Fruit fly (Drosophila melanogaster): ENCODE measurements around the gene Uros2.

DNA sequence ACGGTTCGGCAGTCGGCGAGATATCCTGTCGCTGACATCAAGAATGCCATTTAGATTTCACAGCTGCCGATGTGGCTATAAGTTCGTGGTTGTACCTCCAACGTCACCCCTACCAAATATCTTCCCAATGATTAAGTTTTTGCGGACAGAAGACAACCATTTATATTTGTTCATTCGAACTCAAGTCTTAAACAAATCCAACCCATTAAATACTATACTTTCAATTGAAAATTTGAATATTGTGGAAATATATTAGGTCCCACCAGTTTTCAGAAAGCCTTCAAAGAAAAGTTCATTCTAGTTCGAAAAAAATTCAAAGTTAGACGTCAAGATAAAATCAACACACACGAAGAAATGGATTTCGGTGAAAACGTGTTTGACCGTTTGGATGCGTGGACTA lies 25.5 kb upstream of the Uros2 start, which contains the start of gene CG12784:
- no peak for TF ChIP-seq CG5953 (GFP tag; IDR thresholded peaks at IDR 0.05)
- no peak for TF ChIP-seq Rfx (GFP tag; IDR thresholded peaks at IDR 0.05)
- TF ChIP-seq CG2199 (GFP tag; IDR thresholded peaks at IDR 0.05): no peak
- TF ChIP-seq Oli (tag; optimal IDR thresholded peaks at IDR 0.05): no peak
- no peak for TF ChIP-seq lov (optimal IDR thresholded peaks at IDR 0.05)
- TF ChIP-seq lov (GFP tag; IDR thresholded peaks at IDR 0.05): no peak
- no peak for TF ChIP-seq ttk (GFP tag; IDR thresholded peaks at IDR 0.05)
- no peak for TF ChIP-seq Gug (GFP tag; IDR thresholded peaks at IDR 0.05)
- TF ChIP-seq btn (GFP tag; optimal IDR thresholded peaks at IDR 0.05): no peak
- no peak for TF ChIP-seq CG13424 (tag; optimal IDR thresholded peaks at IDR 0.05)
- no peak for TF ChIP-seq CG8944 (GFP tag; optimal IDR thresholded peaks at IDR 0.05)
- no peak for TF ChIP-seq Doc3 (GFP tag; IDR thresholded peaks at IDR 0.05; ENCODE audit: partially characterized antibody)
- no peak for TF ChIP-seq CG13894 (tag; optimal IDR thresholded peaks at IDR 0.05)
- no peak for TF ChIP-seq corto (GFP tag; optimal IDR thresholded peaks at IDR 0.05)

Data from whole organism, embryonic.